Fruit fly (Drosophila melanogaster) ovary, adult (tissue): Measurements from ENCODE around the gene Uqcc1.

Experiments used
- CG17801 ChIP-seq: fragments of 200-800 bp; optimal IDR thresholded peaks from 2 replicates; lab custom pipeline; 2019; ENCODE audit warnings: missing biosample characterization, mild to moderate bottlenecking, missing genetic modification characterization, moderate library complexity; ENCODE audit not compliant: partially characterized antibody

Uqcc1 gene

DNA sequence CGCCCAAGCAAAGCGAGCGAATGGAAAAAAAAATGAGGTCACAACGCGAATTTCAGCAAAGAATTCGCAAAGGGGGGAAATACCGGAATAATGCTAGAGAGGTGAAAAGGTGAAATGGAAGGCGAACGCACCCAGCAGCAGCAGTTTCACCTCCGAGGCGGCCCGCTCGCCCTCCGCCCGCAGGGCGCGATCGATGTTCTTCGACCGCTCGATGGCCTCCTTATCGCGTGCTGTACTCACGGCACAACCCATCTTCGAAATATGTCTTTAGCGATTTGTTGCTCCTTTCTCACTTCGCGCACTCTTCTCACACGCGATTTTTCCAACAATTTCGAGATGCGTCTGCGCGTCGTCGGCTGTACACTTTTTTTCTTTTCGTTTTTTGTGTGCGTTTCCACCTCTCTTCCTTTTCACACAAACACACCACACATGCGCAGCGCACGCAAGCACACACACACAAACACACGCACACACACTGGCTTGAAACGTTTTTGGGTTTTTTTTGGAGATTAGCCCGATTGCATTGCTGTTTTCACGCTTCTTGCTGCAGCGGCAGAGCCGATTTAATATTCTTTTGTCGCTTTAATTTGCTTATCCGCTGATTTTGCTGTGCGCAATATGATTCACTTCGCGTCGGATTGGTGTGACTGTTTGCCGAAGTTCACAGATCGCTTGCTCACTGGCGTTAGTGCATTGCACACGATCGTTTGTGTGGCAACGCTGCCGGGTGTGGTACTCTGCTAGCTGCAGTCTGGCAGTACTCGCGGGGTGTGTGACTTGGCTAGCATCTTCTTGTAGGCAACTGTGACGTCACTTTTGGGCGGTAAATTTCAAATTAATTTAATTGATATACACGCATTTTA lies 21.7 kb upstream of the Uqcc1 start, which contains the start of gene Galphai:
TSS of gene Galphai (minus strand) at position 658 of the 863 bp plus-strand sequence.
- TF ChIP-seq CG17801 (GFP tag; lab: Kevin White, UChicago): peak; percentile 49

DNA sequence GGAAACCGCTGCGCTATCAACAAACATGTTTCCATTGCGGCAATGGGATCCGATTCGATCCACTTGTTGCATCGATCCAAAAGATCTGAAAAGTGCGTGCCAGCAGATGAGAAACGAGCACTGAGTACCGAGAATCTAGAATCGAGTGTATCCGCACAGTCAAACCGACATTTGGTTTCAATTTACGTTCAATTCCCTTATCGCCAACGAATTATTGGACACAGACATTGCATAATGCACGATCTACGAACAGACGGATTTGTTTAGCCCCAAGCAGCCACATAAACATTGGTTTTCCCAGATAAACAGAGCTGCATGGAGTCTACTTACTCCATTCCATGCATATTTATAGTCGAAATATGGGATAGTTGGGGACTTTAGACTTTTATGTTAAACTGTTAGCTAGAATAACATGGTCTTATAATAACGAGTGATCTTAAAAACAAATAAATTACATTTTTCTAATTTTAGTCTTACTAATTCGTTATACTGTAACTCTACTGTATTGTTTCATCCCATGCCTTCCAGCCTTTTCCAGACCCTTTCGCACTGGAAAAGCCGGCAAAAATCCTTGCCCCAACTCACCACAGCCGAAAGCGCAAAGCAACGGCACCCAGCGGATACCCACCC lies 21.0 kb upstream of the Uqcc1 start:
- TF ChIP-seq CG17801 (GFP tag; lab: Kevin White, UChicago): no peak

DNA sequence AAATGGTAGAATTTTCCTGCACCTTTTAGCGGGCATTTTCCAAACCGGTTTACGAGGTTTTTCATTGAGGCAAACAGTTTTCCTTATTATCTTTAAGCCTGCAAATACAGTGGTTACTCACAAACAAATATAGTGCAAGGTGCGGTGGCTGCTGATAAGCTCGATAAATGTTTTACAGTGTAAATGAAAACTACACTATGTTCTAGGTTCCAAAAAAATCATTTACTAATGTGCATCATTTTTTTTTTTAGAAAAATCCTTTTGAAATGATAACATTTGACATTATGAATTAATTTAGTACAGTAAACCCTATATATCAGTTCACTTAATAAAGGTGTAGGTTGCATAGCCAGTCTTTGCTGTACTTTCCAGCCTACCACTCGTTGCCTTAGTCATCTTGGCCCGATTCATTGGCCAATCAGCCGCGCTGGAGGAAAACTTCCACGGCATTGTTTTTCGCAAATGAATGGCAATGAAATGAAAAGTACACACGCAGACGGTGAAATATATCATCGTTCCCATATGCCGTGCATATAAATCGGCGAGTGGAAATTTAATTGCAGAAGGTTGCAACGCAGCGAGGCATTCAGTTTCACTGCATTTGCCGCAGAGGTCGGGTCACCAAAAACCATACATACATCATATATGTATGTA lies 20.2 kb upstream of the Uqcc1 start:
- no peak for TF ChIP-seq CG17801 (GFP tag; lab: Kevin White, UChicago)

DNA sequence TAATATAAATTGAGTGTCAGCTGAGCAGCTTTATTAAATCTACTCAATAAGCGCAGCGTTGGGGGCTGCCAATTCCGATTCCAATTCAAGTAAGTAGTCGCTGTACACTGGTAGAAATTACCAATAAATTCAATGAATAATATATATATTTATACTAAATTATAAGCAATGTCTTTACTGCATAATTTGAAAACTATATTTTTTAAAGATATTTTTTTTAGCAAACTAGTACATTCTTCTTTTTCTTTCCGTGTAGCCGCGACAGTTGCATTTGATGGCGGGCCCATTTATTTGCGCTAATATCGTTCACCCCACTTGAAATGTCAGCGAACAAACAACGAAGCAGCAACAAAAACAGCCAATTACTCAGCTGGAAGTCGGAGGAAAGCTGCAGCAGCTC lies 19.5 kb upstream of the Uqcc1 start:
- TF ChIP-seq CG17801 (GFP tag; lab: Kevin White, UChicago): no peak

DNA sequence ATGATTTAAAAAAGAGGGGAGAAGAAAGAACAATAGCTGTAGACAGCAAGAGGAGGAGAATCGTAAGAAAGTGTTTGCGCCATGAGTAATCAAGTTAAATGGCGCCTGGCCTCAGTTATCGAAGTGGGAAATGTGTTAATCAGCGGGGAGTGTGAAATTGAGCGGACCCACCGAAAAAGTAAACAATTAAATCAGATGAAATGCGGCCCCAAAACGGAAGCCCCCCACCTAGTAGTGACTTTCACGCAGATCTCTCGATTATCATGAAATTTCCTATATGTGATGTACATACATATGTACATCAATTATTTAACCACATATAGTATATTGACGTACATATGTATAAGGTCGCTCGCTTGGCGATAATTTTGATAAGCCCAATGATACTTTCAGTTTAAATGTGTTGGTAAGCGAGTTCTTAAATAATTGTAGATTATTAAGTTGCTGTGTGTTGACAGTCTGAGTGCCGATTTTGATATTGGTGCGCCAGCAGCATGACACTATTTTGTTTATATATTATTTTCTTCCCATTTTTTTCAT lies 18.8 kb upstream of the Uqcc1 start:
- no peak for TF ChIP-seq CG17801 (GFP tag; lab: Kevin White, UChicago)

DNA sequence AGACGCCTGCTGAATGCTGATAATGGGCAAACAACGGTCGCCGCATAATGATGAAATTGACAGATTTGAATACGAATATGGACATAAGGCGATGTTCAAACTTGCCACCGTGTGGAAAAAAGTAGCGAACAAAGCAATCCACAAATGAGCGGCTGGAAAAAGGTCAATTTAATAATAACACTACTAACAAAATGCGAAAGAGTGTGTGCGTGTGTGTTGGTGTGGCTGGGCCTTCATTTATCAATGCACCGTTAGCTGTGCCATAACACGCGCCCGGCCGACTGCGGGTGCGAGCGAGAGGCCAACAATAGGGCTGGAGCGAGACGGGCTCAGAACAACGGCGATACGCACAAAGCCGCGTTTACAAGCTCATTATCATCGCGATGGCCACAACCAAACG lies 18.0 kb upstream of the Uqcc1 start:
- no peak for TF ChIP-seq CG17801 (GFP tag; lab: Kevin White, UChicago)

DNA sequence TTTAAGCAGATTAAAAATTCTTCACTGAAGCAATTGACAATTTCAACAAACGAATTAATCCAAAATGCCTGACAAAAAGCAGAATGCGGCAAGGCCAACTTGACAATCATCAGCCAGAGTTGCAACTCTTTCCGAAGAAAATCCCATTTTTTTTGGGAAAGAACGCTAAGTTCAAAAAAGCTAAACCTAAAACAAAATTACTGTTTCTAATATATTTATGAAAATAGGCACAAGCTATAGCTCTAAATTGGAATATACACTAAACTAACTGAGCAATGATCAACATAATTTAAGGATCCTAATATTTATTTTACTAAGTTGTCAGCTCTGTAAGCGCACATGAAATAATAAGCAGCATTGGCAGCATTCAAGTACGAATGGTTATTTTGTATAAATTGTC lies 14.5 kb upstream of the Uqcc1 start, which contains the start of gene CG10063:
TSS of gene CG10063 (minus strand) at position 101 of the 400 bp plus-strand sequence.
- no peak for TF ChIP-seq CG17801 (GFP tag; lab: Kevin White, UChicago)

DNA sequence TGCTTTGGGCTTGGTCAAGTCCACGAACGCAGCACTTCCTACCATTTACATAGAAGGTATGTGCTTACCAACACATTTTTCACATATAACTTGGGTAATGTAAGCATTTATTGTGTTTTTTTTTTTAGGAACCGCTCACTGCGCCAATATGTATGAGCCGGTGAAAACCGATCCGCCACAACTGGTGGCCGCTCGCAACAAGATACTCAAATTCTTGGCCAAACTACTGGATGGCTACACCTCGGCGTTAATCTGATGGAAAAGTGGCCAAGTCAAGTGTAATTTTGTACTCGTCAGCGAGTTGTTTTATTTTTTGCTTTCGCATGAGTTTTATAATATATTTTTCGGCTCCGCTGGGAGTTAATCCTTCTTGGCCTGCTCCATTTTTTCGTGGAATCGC lies 13.4 kb upstream of the Uqcc1 start:
- TF ChIP-seq CG17801 (GFP tag; lab: Kevin White, UChicago): no peak

DNA sequence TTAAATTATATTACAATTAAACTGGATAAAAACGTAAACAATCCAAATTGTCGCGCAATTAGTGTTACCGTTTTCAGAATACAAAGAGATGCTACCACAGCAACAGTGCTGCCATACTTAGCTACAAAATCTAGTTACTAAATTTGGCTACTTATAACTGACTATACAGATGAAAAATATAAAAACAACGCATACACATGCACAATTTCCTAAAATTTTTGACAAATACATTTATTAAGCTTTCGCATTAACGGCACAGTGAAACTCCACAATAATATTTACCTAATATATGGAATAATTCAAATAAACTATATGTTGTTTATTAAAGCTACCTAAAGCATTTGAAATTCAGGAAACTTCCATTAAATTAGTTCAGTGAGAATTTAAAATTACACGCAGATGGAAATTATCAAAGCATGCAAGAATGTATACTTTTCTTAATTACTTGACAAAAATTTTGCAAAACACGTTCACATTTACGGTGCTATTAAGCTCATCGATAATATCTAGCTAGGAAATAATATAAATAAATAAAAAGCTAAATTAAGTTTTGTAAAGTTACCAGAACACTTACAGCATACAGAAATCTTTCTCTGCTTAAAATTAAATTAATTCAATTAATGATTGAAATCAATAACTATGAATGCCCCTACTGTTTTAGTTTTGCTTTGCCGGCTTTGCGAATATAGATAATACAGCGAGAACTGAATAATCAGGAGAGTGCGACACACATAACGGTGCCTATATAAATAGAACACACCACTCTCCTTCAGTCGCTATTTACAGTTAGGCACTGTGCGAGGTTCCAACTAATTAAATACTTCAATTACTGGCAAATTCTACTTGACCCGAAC lies 11.3 kb upstream of the Uqcc1 start, which contains the start of the genes Mis12 and CG9953:
TSS of gene Mis12 (minus strand) at position 88 of the 854 bp plus-strand sequence.
TSS of gene CG9953 (plus strand) at position 698 of the 854 bp plus-strand sequence.
- TF ChIP-seq CG17801 (GFP tag; lab: Kevin White, UChicago): peak; percentile 63

DNA sequence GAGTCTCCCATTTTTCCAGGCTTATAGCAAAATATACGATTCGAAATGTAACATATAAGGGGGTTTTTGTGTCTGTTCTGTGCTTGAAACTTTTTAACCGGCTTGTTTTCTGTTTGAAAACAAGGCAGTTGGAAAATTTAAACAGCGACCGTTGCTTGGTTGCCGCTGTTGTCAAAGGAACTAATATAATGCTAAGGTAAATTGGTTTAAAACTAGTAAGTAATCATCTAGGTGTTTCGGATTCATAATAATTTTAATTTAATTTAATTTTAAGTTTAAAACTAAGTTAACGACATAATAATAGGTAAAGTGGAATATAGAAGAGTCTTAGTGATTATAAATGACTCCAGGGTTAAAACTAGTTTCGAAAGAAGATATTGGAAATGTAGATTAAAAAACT lies 9.9 kb upstream of the Uqcc1 start, which contains the start of gene CG10064:
TSS of gene CG10064 (minus strand) at position 101 of the 400 bp plus-strand sequence.
- TF ChIP-seq CG17801 (GFP tag; lab: Kevin White, UChicago): no peak

DNA sequence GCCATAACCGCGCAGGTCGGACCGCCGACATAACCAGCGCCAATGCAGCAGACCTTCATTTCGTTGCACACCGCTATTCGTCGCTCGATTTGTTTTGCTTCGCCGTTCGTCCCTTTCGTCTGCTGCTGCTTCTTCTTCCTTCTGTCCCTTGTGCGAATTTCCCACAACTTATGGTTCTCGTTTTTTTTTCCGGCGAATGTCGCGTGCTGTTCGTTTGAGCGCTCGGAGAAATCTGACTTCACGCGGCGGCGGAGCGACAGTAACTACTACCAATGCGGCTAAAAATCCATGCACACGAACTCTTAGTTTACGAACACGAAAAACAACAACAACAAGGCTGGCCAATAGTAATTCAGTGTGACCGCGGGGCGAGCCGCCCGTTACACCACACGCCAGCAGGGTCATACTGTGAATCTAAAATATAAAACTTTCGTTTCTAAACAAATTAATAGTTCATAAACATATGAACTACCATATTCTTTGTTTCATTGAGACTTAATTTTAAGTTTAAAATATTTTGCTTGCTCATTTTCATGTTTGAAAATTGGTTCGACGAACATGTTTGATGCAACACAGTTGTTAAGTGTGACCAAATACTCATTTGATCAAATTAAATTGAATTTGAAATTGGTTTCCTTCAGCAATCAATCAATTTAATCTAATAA lies 6.7 kb upstream of the Uqcc1 start, which contains the start of gene sgl:
TSS of gene sgl (minus strand) at position 271 of the 665 bp plus-strand sequence.
- peak; percentile 74 for TF ChIP-seq CG17801 (GFP tag; lab: Kevin White, UChicago)

DNA sequence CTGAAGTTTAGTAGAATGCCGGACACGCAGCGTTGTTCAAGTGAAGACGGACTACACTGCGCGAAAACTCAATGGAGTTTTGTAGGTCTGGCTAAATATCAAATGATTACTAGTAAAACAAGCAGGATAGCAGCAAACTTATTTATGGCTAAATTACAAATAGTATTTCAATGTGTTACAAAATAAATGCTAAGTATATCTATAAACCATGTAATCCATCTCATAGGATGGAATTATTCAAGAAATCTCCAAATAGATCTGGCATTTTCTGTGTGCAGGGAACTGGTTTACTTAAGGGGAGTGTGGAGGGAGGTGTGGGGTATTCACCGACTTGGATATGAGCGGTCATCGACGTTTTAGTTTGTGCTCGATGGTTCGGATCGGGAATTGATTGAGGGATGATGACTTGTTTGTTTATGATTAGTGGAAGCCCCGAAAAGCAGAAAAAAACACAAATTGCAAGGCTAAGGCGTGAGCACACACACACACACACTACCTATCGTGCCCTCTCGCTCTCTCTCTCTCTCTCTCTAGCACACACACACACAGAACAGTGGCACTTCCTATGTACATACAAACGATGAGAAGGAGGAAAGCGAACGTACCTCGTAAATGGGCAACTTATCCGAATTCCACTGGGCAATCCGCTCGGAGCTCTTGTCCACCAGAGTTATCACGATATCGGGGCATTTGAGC lies 6.0 kb upstream of the Uqcc1 start:
- no peak for TF ChIP-seq CG17801 (GFP tag; lab: Kevin White, UChicago)

DNA sequence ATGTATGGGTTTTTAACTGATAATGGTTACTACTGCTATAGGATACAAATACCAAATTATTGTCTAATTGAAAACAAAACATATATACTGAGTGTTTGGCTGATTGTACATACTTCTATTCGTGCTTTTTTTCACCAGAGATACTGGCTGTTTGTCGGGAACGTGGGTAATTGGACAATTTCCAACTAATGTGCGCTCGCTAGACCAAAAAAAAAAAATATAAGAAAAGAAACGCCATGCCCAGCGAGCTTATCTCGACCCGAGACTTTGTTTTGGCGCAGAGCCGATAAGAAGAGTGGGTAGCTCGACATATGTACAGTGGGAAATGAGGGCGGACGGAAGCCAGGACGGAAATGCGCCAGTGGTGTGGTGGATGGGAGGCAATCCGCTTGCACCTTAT lies 5.3 kb upstream of the Uqcc1 start:
- TF ChIP-seq CG17801 (GFP tag; lab: Kevin White, UChicago): no peak
